Fruit fly (Drosophila melanogaster) S2 (cell line): ENCODE results near the gene neo.

Source experiments
- CG8478 ChIP-seq: fragments of >200 bp; optimal IDR thresholded peaks from 2 replicates; lab custom pipeline; 2018
- CTCF ChIP-seq, 2 experiments: fragments of >200 bp; optimal IDR thresholded peaks; 2 replicates each; lab custom pipeline; 2018

The neo gene

dm6 chr3R:29859763-29860162 lies 40.8 kb downstream of the neo start:
- TF ChIP-seq CG8478, result no peak

dm6 chr3R:29861432-29862249 lies 42.7 kb downstream of the neo start, which contains the start of the genes CG15514 and RpS8:
Gene CG15514, minus strand, starts transcription at chr3R:29861494.
Gene RpS8, plus strand, starts transcription at chr3R:29861582.
- TF ChIP-seq CTCF (optimal IDR thresholded peaks at IDR 0.05; lab: Kevin White, UChicago) (peak in 1 of 2 experiments; percentile 15), CG8478 (no peak)

dm6 chr3R:29862795-29863194 lies 43.9 kb downstream of the neo start:
- TF ChIP-seq CG8478 (no peak), CTCF (optimal IDR thresholded peaks at IDR 0.05; lab: Kevin White, UChicago) (no peak)

- TF ChIP-seq CTCF (optimal IDR thresholded peaks at IDR 0.05; lab: Kevin White, UChicago) (no peak), CG8478 (no peak)
Observed at dm6 chr3R:29866706-29867105, 47.8 kb downstream of the neo start.

dm6 chr3R:29867470-29867869 lies 48.5 kb downstream of the neo start:
- TF ChIP-seq CTCF (optimal IDR thresholded peaks at IDR 0.05; lab: Kevin White, UChicago), result no peak
- no peak for TF ChIP-seq CG8478

dm6 chr3R:29867895-29868294 lies 49.0 kb downstream of the neo start:
- no peak for TF ChIP-seq CG8478
- TF ChIP-seq CTCF (optimal IDR thresholded peaks at IDR 0.05; lab: Kevin White, UChicago), result no peak

dm6 chr3R:29868676-29869349 lies 49.9 kb downstream of the neo start, which contains the start of gene Zip99C:
Gene Zip99C, minus strand, starts transcription at chr3R:29868895.
- TF ChIP-seq CTCF (optimal IDR thresholded peaks at IDR 0.05; lab: Kevin White, UChicago), result peak; percentile 22 to 47
- no peak for TF ChIP-seq CG8478

- no peak for TF ChIP-seq CG8478
- no peak for TF ChIP-seq CTCF (optimal IDR thresholded peaks at IDR 0.05; lab: Kevin White, UChicago)
Observed at dm6 chr3R:29869350-29869688, 50.4 kb downstream of the neo start, which contains the start of gene CG34133. Gene CG34133, plus strand, starts transcription at chr3R:29869365.
